Fruit fly (Drosophila melanogaster): ENCODE measurements around the gene trn.

DNA sequence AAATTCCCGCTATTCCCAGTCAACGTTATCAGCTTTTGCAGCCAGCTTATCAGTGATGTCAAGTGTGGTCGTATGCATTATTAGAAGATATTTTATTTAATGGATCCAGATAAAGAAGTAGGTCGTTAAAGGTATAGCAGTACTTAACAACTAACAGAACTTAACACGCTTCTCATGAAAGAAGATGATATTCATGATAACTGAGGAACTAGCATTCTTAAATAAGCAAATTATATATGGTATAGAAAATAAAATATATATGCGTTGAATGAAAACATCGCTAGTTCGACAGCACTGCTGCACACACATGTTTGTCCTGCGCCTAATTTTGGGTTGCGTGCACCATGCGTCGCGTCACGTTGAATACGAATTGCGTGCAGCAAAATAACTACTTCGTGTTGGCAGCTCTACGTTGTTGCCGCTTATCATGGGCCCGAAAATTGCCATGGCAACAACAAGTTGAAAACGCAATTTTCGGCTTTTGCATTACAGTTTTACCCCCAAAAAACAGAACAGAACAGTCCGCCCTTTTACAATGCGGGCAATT lies 21.4 kb downstream of the trn start:
- TF ChIP-seq psq (optimal IDR thresholded peaks at IDR 0.05) (no peak), EcR (GFP tag; optimal IDR thresholded peaks at IDR 0.05) (no peak), CG8478 (optimal IDR thresholded peaks at IDR 0.05) (no peak), pan (optimal IDR thresholded peaks at IDR 0.05) (no peak), Dll (optimal IDR thresholded peaks at IDR 0.05) (no peak), usp (GFP tag; optimal IDR thresholded peaks at IDR 0.05) (no peak)
